Fruit fly (Drosophila melanogaster): ENCODE measurements around the gene sun.

DNA sequence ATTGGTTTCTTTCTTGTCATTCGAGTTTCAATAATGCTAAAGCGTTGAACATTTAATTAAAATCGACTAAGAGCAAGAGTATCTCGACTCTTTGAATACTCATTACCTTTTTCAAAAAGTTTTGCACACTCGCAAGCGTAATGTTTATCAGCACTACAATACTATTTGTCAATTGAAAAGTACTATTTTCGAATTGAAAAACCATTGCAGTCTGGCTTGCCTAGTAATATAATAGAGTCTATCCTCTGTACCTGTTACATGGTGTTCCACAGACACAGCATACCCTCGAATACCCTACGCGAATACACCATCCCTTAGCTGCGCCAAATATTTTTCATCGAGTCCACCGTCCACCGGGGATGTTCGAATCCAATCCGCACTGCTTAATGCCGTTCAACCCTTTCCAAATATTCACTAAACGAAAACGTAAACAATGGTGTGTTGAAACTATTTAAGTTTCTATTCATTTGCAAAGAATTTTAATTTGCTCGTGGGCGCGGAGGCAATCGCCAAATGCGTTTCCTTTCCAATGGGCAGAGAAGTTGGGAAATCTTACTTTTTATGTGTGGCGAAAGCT, 30.4 kb downstream of the sun start:
- no peak for TF ChIP-seq CG7045 (GFP tag; optimal IDR thresholded peaks at IDR 0.05)
- no peak for TF ChIP-seq CG1620 (GFP tag; optimal IDR thresholded peaks at IDR 0.05)
- TF ChIP-seq CG7101 (tag; optimal IDR thresholded peaks at IDR 0.05), result no peak
- no peak for TF ChIP-seq toe (GFP tag; optimal IDR thresholded peaks at IDR 0.05)

All from whole organism, adult.